Worm (Caenorhabditis elegans) whole organism, late embryonic: ENCODE data around the gene ZK250.14.

Source experiments
- F13H6.1 ChIP-seq: sonication (generic microtip); optimal IDR thresholded peaks from 2 replicates; lab custom pipeline; 2016; ENCODE audit warnings: missing genetic modification characterization, missing compliant biosample characterization
- ceh-14 ChIP-seq: sonication (generic microtip); optimal IDR thresholded peaks from 2 replicates; lab custom pipeline; 2016; ENCODE audit warnings: missing genotype, missing genetic modification characterization, missing compliant biosample characterization
- dve-1 ChIP-seq: sonication (generic microtip); optimal IDR thresholded peaks from 2 replicates; lab custom pipeline; 2017; ENCODE audit warnings: antibody characterized with exemption, mild to moderate bottlenecking, missing genetic modification characterization, missing compliant biosample characterization
- elt-2 ChIP-seq: sonication (generic microtip); optimal IDR thresholded peaks from 2 replicates; lab custom pipeline; 2016; ENCODE audit warnings: missing genetic modification reagents, missing genetic modification characterization, missing compliant biosample characterization
- fax-1 ChIP-seq: sonication (generic microtip); optimal IDR thresholded peaks from 2 replicates; lab custom pipeline; 2016; ENCODE audit warnings: missing genotype, missing genetic modification characterization, missing compliant biosample characterization
- fkh-6 ChIP-seq: sonication (generic microtip); optimal IDR thresholded peaks from 2 replicates; lab custom pipeline; 2016; ENCODE audit warnings: missing genetic modification characterization, missing compliant biosample characterization
- hlh-30 ChIP-seq: sonication (generic microtip); optimal IDR thresholded peaks from 2 replicates; lab custom pipeline; 2017; ENCODE audit warnings: antibody characterized with exemption, missing genetic modification characterization, missing compliant biosample characterization; ENCODE audit not compliant: insufficient read depth
- nhr-11 ChIP-seq: fragments of 150-350 bp; optimal IDR thresholded peaks from 2 replicates; lab custom pipeline; 2014; ENCODE audit warnings: missing biosample characterization, missing genetic modification characterization
- odd-2 ChIP-seq: sonication (generic microtip); optimal IDR thresholded peaks from 2 replicates; lab custom pipeline; 2017; ENCODE audit warnings: antibody characterized with exemption, mild to moderate bottlenecking, missing genetic modification characterization, missing compliant biosample characterization
- pha-4 ChIP-seq: fragments of 150-350 bp; optimal IDR thresholded peaks from 2 replicates; lab custom pipeline; 2018; ENCODE audit warnings: missing biosample characterization, missing genetic modification reagents, missing genetic modification characterization
- sdc-2 ChIP-seq: sonication (generic microtip); optimal IDR thresholded peaks from 2 replicates; lab custom pipeline; 2016; ENCODE audit warnings: missing genotype, missing genetic modification characterization, missing compliant biosample characterization
- unc-3 ChIP-seq, 2 experiments: fragments of 200-800 bp in 1 of 2; sonication (Bioruptor generic) in 1 of 2; sonication (generic microtip) in 1 of 2; conservative IDR thresholded peaks in 1 of 2; optimal IDR thresholded peaks in 1 of 2; 2 replicates each; pipeline versions ENCODE4 v1.3.6 to Lab custom; 2016 to 2022; ENCODE audit warnings: missing compliant biosample characterization in 2 of 2, missing genetic modification characterization in 2 of 2, missing genetic modification reagents in 1 of 2

- TF ChIP-seq nhr-11 (tag; lab: Kevin White, UChicago) (no peak), odd-2 (tag; lab: Kevin White, UChicago) (no peak), dve-1 (no peak), hlh-30 (tag; lab: Kevin White, UChicago) (no peak), fkh-6 (tag; lab: Kevin White, UChicago) (no peak), fax-1 (tag; lab: Kevin White, UChicago) (no peak), F13H6.1 (tag; lab: Kevin White, UChicago) (no peak), unc-3 (GFP tag; conservative IDR thresholded peaks at IDR 0.05; lab: Robert Waterston, UW) (no peak), unc-3 (tag; optimal IDR thresholded peaks at IDR 0.05; lab: Kevin White, UChicago) (no peak), sdc-2 (no peak), elt-2 (tag; lab: Kevin White, UChicago) (no peak), ceh-14 (tag; lab: Kevin White, UChicago) (no peak), pha-4 (tag; lab: Kevin White, UChicago) (no peak)
Observed at ce11 chrII:1895762-1896161, 49.2 kb downstream of the ZK250.14 start, which contains the start of gene math-25.
